Fruit fly (Drosophila melanogaster) whole organism, embryonic: ENCODE results near the gene spz5.

Source experiments
- CG12155 ChIP-seq: fragments of 200-800 bp; sonication (Bioruptor generic); optimal IDR thresholded peaks from 3 replicates; lab custom pipeline; 2016; ENCODE audit warnings: missing biosample characterization, missing genetic modification characterization
- CG17802 ChIP-seq: fragments of 200-800 bp; sonication (Bioruptor generic); optimal IDR thresholded peaks from 2 replicates; lab custom pipeline; 2018; ENCODE audit warnings: missing biosample characterization, mild to moderate bottlenecking, missing genetic modification characterization, moderate library complexity
- Oaz ChIP-seq: fragments of 200-800 bp; sonication (Bioruptor generic); IDR thresholded peaks from 2 replicates; pipeline ENCODE4 v1.3.6; 2022; ENCODE audit warnings: missing biosample characterization, missing genetic modification characterization
- amos ChIP-seq: fragments of 200-800 bp; sonication (Bioruptor generic); IDR thresholded peaks from 2 replicates; pipeline ENCODE4 v1.3.6; 2022; ENCODE audit warnings: missing biosample characterization, missing genetic modification characterization; ENCODE audit not compliant: partially characterized antibody
- insv ChIP-seq, 2 experiments: fragments of 200-800 bp; sonication (Bioruptor generic); optimal IDR thresholded peaks; 3 replicates each; lab custom pipeline; 2016 to 2018; ENCODE audit warnings: missing biosample characterization in 2 of 2, missing genetic modification characterization in 2 of 2
- psq ChIP-seq: fragments of 200-800 bp; sonication (Bioruptor generic); optimal IDR thresholded peaks from 2 replicates; lab custom pipeline; 2017; ENCODE audit warnings: missing biosample characterization, missing genetic modification characterization
- yki ChIP-seq: fragments of >200 bp; optimal IDR thresholded peaks from 3 replicates; lab custom pipeline; 2018

dm6 chr3L:2855427-2856005, 36.5 kb downstream of the spz5 start:
- no peak for TF ChIP-seq insv (GFP tag; optimal IDR thresholded peaks at IDR 0.05; lab: Kevin White, UChicago)
- no peak for TF ChIP-seq CG17802 (tag; lab: Kevin White, UChicago)
- TF ChIP-seq Oaz (GFP tag; lab: Robert Waterston, UW), result no peak
- TF ChIP-seq yki, result no peak
- TF ChIP-seq amos (GFP tag; lab: Robert Waterston, UW), result no peak
- TF ChIP-seq CG12155 (GFP tag; lab: Kevin White, UChicago), result no peak
- no peak for TF ChIP-seq psq (GFP tag; lab: Kevin White, UChicago)
